Fruit fly (Drosophila melanogaster): Measurements from ENCODE around the gene CG4576.

- TF ChIP-seq Clk (GFP tag; optimal IDR thresholded peaks at IDR 0.05) (no peak), Hr96 (GFP tag; optimal IDR thresholded peaks at IDR 0.05) (no peak), CG1620 (GFP tag; optimal IDR thresholded peaks at IDR 0.05) (no peak), CG11617 (GFP tag; optimal IDR thresholded peaks at IDR 0.05) (no peak), CG14711 (tag; optimal IDR thresholded peaks at IDR 0.05) (no peak), tj (GFP tag; optimal IDR thresholded peaks at IDR 0.05) (no peak), Crg-1 (GFP tag; optimal IDR thresholded peaks at IDR 0.05) (no peak), bab1 (GFP tag; optimal IDR thresholded peaks at IDR 0.05) (no peak), toe (GFP tag; optimal IDR thresholded peaks at IDR 0.05) (no peak), ovo (GFP tag; optimal IDR thresholded peaks at IDR 0.05) (no peak)
These were observed 9.3 kb upstream of the CG4576 start for dm6 chr3R:15816276-15816675.
